Worm (Caenorhabditis elegans) whole organism, dauer: Measurements from ENCODE around the gene T07G12.2.

Source experiments
- unc-62 ChIP-seq: sonication (generic microtip); optimal IDR thresholded peaks from 2 replicates; lab custom pipeline; 2017; ENCODE audit warnings: missing biosample characterization, missing genetic modification reagents, missing genetic modification characterization

Gene T07G12.2

ce11 chrIV:10570065-10570464, 39.6 kb downstream of the T07G12.2 start:
- TF ChIP-seq unc-62 (GFP tag; lab: Kevin White, UChicago) = no peak

ce11 chrIV:10571020-10571419, 40.5 kb downstream of the T07G12.2 start:
- TF ChIP-seq unc-62 (GFP tag; lab: Kevin White, UChicago) = no peak

ce11 chrIV:10573471-10573870, 43.0 kb downstream of the T07G12.2 start:
- no peak for TF ChIP-seq unc-62 (GFP tag; lab: Kevin White, UChicago)

DNA sequence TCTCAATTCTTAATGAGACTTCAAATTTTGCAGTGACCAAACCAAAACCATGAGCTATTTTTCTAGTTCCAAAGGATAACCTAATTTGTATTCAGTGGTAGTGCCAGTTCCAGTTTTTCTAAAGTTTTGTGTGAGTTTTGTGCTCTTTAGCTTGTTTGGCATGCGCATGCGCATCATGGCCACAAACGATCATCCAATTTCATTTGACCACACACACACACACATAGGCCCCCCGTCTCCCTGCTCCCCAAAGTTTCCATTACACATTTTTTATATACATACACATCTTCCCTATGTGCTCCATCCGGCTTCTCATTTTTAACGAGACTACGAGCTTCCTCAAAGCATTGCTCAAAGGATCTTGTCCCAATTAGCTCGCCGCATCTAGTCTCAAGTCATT, 44.0 kb downstream of the T07G12.2 start:
- TF ChIP-seq unc-62 (GFP tag; lab: Kevin White, UChicago) = no peak

- TF ChIP-seq unc-62 (GFP tag; lab: Kevin White, UChicago) = no peak
Measured at ce11 chrIV:10576050-10576449, 45.5 kb downstream of the T07G12.2 start, which contains the start of gene efn-2. Gene efn-2, plus strand, starts transcription at chrIV:10576350.

ce11 chrIV:10576624-10577023, 46.1 kb downstream of the T07G12.2 start:
- no peak for TF ChIP-seq unc-62 (GFP tag; lab: Kevin White, UChicago)

- TF ChIP-seq unc-62 (GFP tag; lab: Kevin White, UChicago) = no peak
Measured at ce11 chrIV:10577600-10577999, 47.1 kb downstream of the T07G12.2 start.

- TF ChIP-seq unc-62 (GFP tag; lab: Kevin White, UChicago) = no peak
Measured at ce11 chrIV:10578367-10578766, 47.9 kb downstream of the T07G12.2 start, which contains the start of gene lgc-43. Gene lgc-43, plus strand, starts transcription at chrIV:10578667.
